ENCODE assay signal across 4 worm cellular contexts in genomic region chrII:410832-411231, ce11.
TF ChIP-seq lines count a peak whose summit lies in the region.

TSS of gene dnsn-1 (minus strand) at chrII:410932.
TSS of gene C24H12.4 (plus strand) at chrII:411222.

TF ChIP-seq in whole organism, L2 larva, 48 proteins besides CTCF, POLR2A, EP300 and RAD21 (continues in another document):
- TF ChIP-seq R02D3.7 (tag; optimal IDR thresholded peaks at IDR 0.05; lab: Kevin White, UChicago) (peak; percentile 61), unc-55 (GFP tag; optimal IDR thresholded peaks at IDR 0.05; lab: Kevin White, UChicago) (peak; percentile 98), nhr-12 (tag; optimal IDR thresholded peaks at IDR 0.05; lab: Kevin White, UChicago) (no peak), nhr-23 (tag; optimal IDR thresholded peaks at IDR 0.05; lab: Kevin White, UChicago) (no peak), gmeb-1 (tag; optimal IDR thresholded peaks at IDR 0.05; lab: Kevin White, UChicago) (peak; percentile 98), C34F6.9 (tag; optimal IDR thresholded peaks at IDR 0.05; lab: Kevin White, UChicago) (peak; percentile 94), ztf-1 (GFP tag; conservative IDR thresholded peaks at IDR 0.05; lab: Robert Waterston, UW) (no peak), lin-13 (GFP tag; optimal IDR thresholded peaks at IDR 0.05; lab: Kevin White, UChicago) (peak; percentile 95), elt-1 (tag; optimal IDR thresholded peaks at IDR 0.05; lab: Kevin White, UChicago) (no peak), sma-9 (GFP tag; optimal IDR thresholded peaks at IDR 0.05; lab: Kevin White, UChicago) (peak; percentile 95), sma-9 (tag; optimal IDR thresholded peaks at IDR 0.05; lab: Kevin White, UChicago) (no peak), nhr-77 (tag; optimal IDR thresholded peaks at IDR 0.05; lab: Kevin White, UChicago) (no peak), mbf-1 (tag; optimal IDR thresholded peaks at IDR 0.05; lab: Kevin White, UChicago) (no peak), ama-1 (optimal IDR thresholded peaks at IDR 0.05; lab: Kevin White, UChicago) (no peak), nhr-21 (tag; optimal IDR thresholded peaks at IDR 0.05; lab: Kevin White, UChicago) (peak; percentile 95), nhr-237 (tag; optimal IDR thresholded peaks at IDR 0.05; lab: Kevin White, UChicago) (peak; percentile 59), blmp-1 (tag; optimal IDR thresholded peaks at IDR 0.05; lab: Kevin White, UChicago; ENCODE audit: insufficient read depth) (peak; percentile 12), F13H6.1 (tag; optimal IDR thresholded peaks at IDR 0.05; lab: Kevin White, UChicago) (peak; percentile 92), nhr-6 (tag; optimal IDR thresholded peaks at IDR 0.05; lab: Kevin White, UChicago) (peak; percentile 88), egl-27 (tag; optimal IDR thresholded peaks at IDR 0.05; lab: Kevin White, UChicago) (peak; percentile 86), sem-4 (tag; optimal IDR thresholded peaks at IDR 0.05; lab: Kevin White, UChicago) (peak; percentile 90), nhr-10 (tag; optimal IDR thresholded peaks at IDR 0.05; lab: Kevin White, UChicago) (peak; percentile 78), Y55F3AM.14 (GFP tag; optimal IDR thresholded peaks at IDR 0.05; lab: Kevin White, UChicago) (no peak)

TF ChIP-seq in whole organism, L4 larva, 104 proteins besides CTCF, POLR2A, EP300 and RAD21 (continues in another document):
- TF ChIP-seq gei-8 (GFP tag; optimal IDR thresholded peaks at IDR 0.05; lab: Kevin White, UChicago) (no peak), nhr-6 (tag; optimal IDR thresholded peaks at IDR 0.05; lab: Kevin White, UChicago) (peak; percentile 87), daf-8 (GFP tag; IDR thresholded peaks at IDR 0.05; lab: Robert Waterston, UW) (no peak), hlh-11 (tag; optimal IDR thresholded peaks at IDR 0.05; lab: Kevin White, UChicago) (peak; percentile 77), dmd-6 (GFP tag; IDR thresholded peaks at IDR 0.05; lab: Robert Waterston, UW) (peak; percentile 77), pha-4 (GFP tag; IDR thresholded peaks at IDR 0.05; lab: Robert Waterston, UW) (peak; percentile 80), pha-4 (tag; optimal IDR thresholded peaks at IDR 0.05; lab: Kevin White, UChicago) (peak; percentile 77), egl-43 (GFP tag; IDR thresholded peaks at IDR 0.05; lab: Robert Waterston, UW) (no peak), daf-19 (GFP tag; conservative IDR thresholded peaks at IDR 0.05; lab: Robert Waterston, UW) (peak; percentile 76; the same call in 1 of the 2 replicates), dmd-8 (GFP tag; IDR thresholded peaks at IDR 0.05; lab: Robert Waterston, UW) (no peak), nhr-25 (tag; optimal IDR thresholded peaks at IDR 0.05; lab: Kevin White, UChicago; ENCODE audit: borderline replicate concordance, insufficient read depth) (peak; percentile 16), arid-1 (GFP tag; conservative IDR thresholded peaks at IDR 0.05; lab: Robert Waterston, UW) (peak; percentile 72; the same call in 1 of the 2 replicates), fos-1 (tag; optimal IDR thresholded peaks at IDR 0.05; lab: Kevin White, UChicago) (no peak), lin-1 (GFP tag; IDR thresholded peaks at IDR 0.05; lab: Robert Waterston, UW) (peak; percentile 47; the same call in 1 of the 2 replicates), zip-2 (tag; optimal IDR thresholded peaks at IDR 0.05; lab: Kevin White, UChicago) (peak; percentile 78), T26A8.4 (GFP tag; IDR thresholded peaks at IDR 0.05; lab: Robert Waterston, UW) (peak; percentile 89), mxl-2 (GFP tag; conservative IDR thresholded peaks at IDR 0.05; lab: Robert Waterston, UW) (no peak), lin-13 (GFP tag; optimal IDR thresholded peaks at IDR 0.05; lab: Kevin White, UChicago) (peak; percentile 74), ctbp-1 (GFP tag; IDR thresholded peaks at IDR 0.05; lab: Robert Waterston, UW) (peak; percentile 82), ztf-11 (tag; optimal IDR thresholded peaks at IDR 0.05; lab: Kevin White, UChicago) (no peak), egl-27 (tag; optimal IDR thresholded peaks at IDR 0.05; lab: Kevin White, UChicago) (no peak), snpc-4 (tag; optimal IDR thresholded peaks at IDR 0.05; lab: Kevin White, UChicago) (no peak), hmg-1.1 (GFP tag; IDR thresholded peaks at IDR 0.05; lab: Robert Waterston, UW) (peak; percentile 83), nhr-28 (tag; optimal IDR thresholded peaks at IDR 0.05; lab: Kevin White, UChicago) (peak; percentile 76)

TF ChIP-seq in whole organism, late embryonic, 69 proteins besides CTCF, POLR2A, EP300 and RAD21 (continues in another document):
- TF ChIP-seq che-1 (tag; optimal IDR thresholded peaks at IDR 0.05; lab: Kevin White, UChicago): no peak
- no peak for TF ChIP-seq ceh-6 (GFP tag; optimal IDR thresholded peaks at IDR 0.05; lab: Kevin White, UChicago)
- TF ChIP-seq ceh-34 (tag; optimal IDR thresholded peaks at IDR 0.05; lab: Kevin White, UChicago): no peak
- no peak for TF ChIP-seq zip-5 (tag; optimal IDR thresholded peaks at IDR 0.05; lab: Kevin White, UChicago)
- no peak for TF ChIP-seq C08G9.2 (tag; optimal IDR thresholded peaks at IDR 0.05; lab: Kevin White, UChicago)
- TF ChIP-seq sox-4 (tag; optimal IDR thresholded peaks at IDR 0.05; lab: Kevin White, UChicago): no peak
- peak; percentile 66 for TF ChIP-seq pax-1 (tag; optimal IDR thresholded peaks at IDR 0.05; lab: Kevin White, UChicago)
- TF ChIP-seq dve-1 (tag; optimal IDR thresholded peaks at IDR 0.05; lab: Kevin White, UChicago): no peak
- TF ChIP-seq sdc-2 (tag; optimal IDR thresholded peaks at IDR 0.05; lab: Kevin White, UChicago): no peak
- TF ChIP-seq hlh-6 (tag; optimal IDR thresholded peaks at IDR 0.05; lab: Kevin White, UChicago): no peak
- TF ChIP-seq T23F11.4 (GFP tag; optimal IDR thresholded peaks at IDR 0.05; lab: Kevin White, UChicago): no peak
- no peak for TF ChIP-seq ceh-14 (tag; optimal IDR thresholded peaks at IDR 0.05; lab: Kevin White, UChicago)
- TF ChIP-seq madf-2 (tag; optimal IDR thresholded peaks at IDR 0.05; lab: Kevin White, UChicago): no peak
- peak; percentile 59 for TF ChIP-seq unc-42 (tag; optimal IDR thresholded peaks at IDR 0.05; lab: Kevin White, UChicago)
- TF ChIP-seq fkh-6 (tag; optimal IDR thresholded peaks at IDR 0.05; lab: Kevin White, UChicago): no peak
- peak; percentile 2 for TF ChIP-seq pros-1 (tag; optimal IDR thresholded peaks at IDR 0.05; lab: Kevin White, UChicago)
- no peak for TF ChIP-seq pha-4 (tag; optimal IDR thresholded peaks at IDR 0.05; lab: Kevin White, UChicago)
- TF ChIP-seq hlh-13 (GFP tag; optimal IDR thresholded peaks at IDR 0.05; lab: Kevin White, UChicago): no peak
- no peak for TF ChIP-seq lim-6 (tag; optimal IDR thresholded peaks at IDR 0.05; lab: Kevin White, UChicago)
- TF ChIP-seq C38D4.7 (GFP tag; optimal IDR thresholded peaks at IDR 0.05; lab: Kevin White, UChicago): no peak
- TF ChIP-seq dmd-4 (tag; optimal IDR thresholded peaks at IDR 0.05; lab: Kevin White, UChicago; ENCODE audit: borderline replicate concordance): no peak
- TF ChIP-seq pag-3 (tag; optimal IDR thresholded peaks at IDR 0.05; lab: Kevin White, UChicago; ENCODE audit: borderline replicate concordance): no peak
- no peak for TF ChIP-seq nhr-232 (tag; optimal IDR thresholded peaks at IDR 0.05; lab: Kevin White, UChicago)
- no peak for TF ChIP-seq ceh-22 (tag; optimal IDR thresholded peaks at IDR 0.05; lab: Kevin White, UChicago)
- TF ChIP-seq ceh-45 (GFP tag; IDR thresholded peaks at IDR 0.05; lab: Robert Waterston, UW): no peak
- peak; percentile 78 for TF ChIP-seq nfya-1 (tag; optimal IDR thresholded peaks at IDR 0.05; lab: Kevin White, UChicago)
- no peak for TF ChIP-seq ceh-24 (tag; optimal IDR thresholded peaks at IDR 0.05; lab: Kevin White, UChicago)

TF ChIP-seq in whole organism, mixed stage, embryonic, 35 proteins besides CTCF, POLR2A, EP300 and RAD21 (continues in another document):
- TF ChIP-seq M03D4.4 (tag; optimal IDR thresholded peaks at IDR 0.05; lab: Kevin White, UChicago) (peak; percentile 47), bed-3 (GFP tag; optimal IDR thresholded peaks at IDR 0.05; lab: Kevin White, UChicago) (no peak), tbx-8 (GFP tag; optimal IDR thresholded peaks at IDR 0.05; lab: Kevin White, UChicago) (no peak), mep-1 (tag; optimal IDR thresholded peaks at IDR 0.05; lab: Kevin White, UChicago) (peak; percentile 96), unc-62 (GFP tag; optimal IDR thresholded peaks at IDR 0.05; lab: Kevin White, UChicago) (no peak), ceh-83 (GFP tag; optimal IDR thresholded peaks at IDR 0.05; lab: Kevin White, UChicago) (no peak), flh-1 (GFP tag; optimal IDR thresholded peaks at IDR 0.05; lab: Kevin White, UChicago) (no peak), ceh-43 (GFP tag; optimal IDR thresholded peaks at IDR 0.05; lab: Kevin White, UChicago) (no peak), nhr-12 (tag; optimal IDR thresholded peaks at IDR 0.05; lab: Kevin White, UChicago) (no peak), drap-1 (GFP tag; optimal IDR thresholded peaks at IDR 0.05; lab: Kevin White, UChicago) (no peak), nhr-2 (tag; optimal IDR thresholded peaks at IDR 0.05; lab: Kevin White, UChicago) (no peak), ces-1 (GFP tag; optimal IDR thresholded peaks at IDR 0.05; lab: Kevin White, UChicago) (peak; percentile 73), ham-2 (GFP tag; optimal IDR thresholded peaks at IDR 0.05; lab: Kevin White, UChicago) (no peak), nhr-28 (tag; optimal IDR thresholded peaks at IDR 0.05; lab: Kevin White, UChicago) (no peak), elt-3 (tag; optimal IDR thresholded peaks at IDR 0.05; lab: Kevin White, UChicago) (no peak), sem-2 (GFP tag; optimal IDR thresholded peaks at IDR 0.05; lab: Kevin White, UChicago) (no peak), elt-1 (tag; optimal IDR thresholded peaks at IDR 0.05; lab: Kevin White, UChicago; ENCODE audit: borderline replicate concordance, insufficient read depth) (no peak), blmp-1 (tag; optimal IDR thresholded peaks at IDR 0.05; lab: Kevin White, UChicago) (no peak), zip-8 (tag; optimal IDR thresholded peaks at IDR 0.05; lab: Kevin White, UChicago) (no peak), nhr-237 (tag; optimal IDR thresholded peaks at IDR 0.05; lab: Kevin White, UChicago) (peak; percentile 67), snpc-4 (tag; optimal IDR thresholded peaks at IDR 0.05; lab: Kevin White, UChicago) (no peak), lin-32 (GFP tag; optimal IDR thresholded peaks at IDR 0.05; lab: Kevin White, UChicago) (no peak), hlh-1 (tag; optimal IDR thresholded peaks at IDR 0.05; lab: Kevin White, UChicago) (peak; percentile 15), mab-5 (tag; optimal IDR thresholded peaks at IDR 0.05; lab: Kevin White, UChicago) (no peak), sptf-1 (tag; optimal IDR thresholded peaks at IDR 0.05; lab: Kevin White, UChicago) (peak; percentile 62), ceh-39 (tag; optimal IDR thresholded peaks at IDR 0.05; lab: Kevin White, UChicago) (peak; percentile 44), nhr-76 (tag; optimal IDR thresholded peaks at IDR 0.05; lab: Kevin White, UChicago) (no peak), cnd-1 (tag; optimal IDR thresholded peaks at IDR 0.05; lab: Kevin White, UChicago) (no peak), lin-13 (tag; optimal IDR thresholded peaks at IDR 0.05; lab: Kevin White, UChicago) (peak; percentile 84), lsy-2 (tag; optimal IDR thresholded peaks at IDR 0.05; lab: Kevin White, UChicago) (peak; percentile 81)
